Worm (Caenorhabditis elegans) whole organism, early embryonic: ENCODE results near the gene acr-25.

Source experiments
- F13C5.2 ChIP-seq: sonication (generic microtip); optimal IDR thresholded peaks from 2 replicates; lab custom pipeline; 2017; ENCODE audit warnings: mild to moderate bottlenecking, missing genetic modification characterization, inconsistent platforms, missing compliant biosample characterization
- aly-1 ChIP-seq: sonication (generic microtip); optimal IDR thresholded peaks from 2 replicates; lab custom pipeline; 2016; ENCODE audit warnings: missing genetic modification characterization, missing compliant biosample characterization
- ama-1 ChIP-seq: fragments of 150-350 bp; optimal IDR thresholded peaks from 2 replicates; lab custom pipeline; 2014
- ceh-13 ChIP-seq: fragments of 200-800 bp; sonication (Bioruptor generic); optimal IDR thresholded peaks from 2 replicates; lab custom pipeline; 2018; ENCODE audit warnings: mild to moderate bottlenecking, missing genetic modification characterization, missing compliant biosample characterization
- ceh-36 ChIP-seq: sonication (generic microtip); optimal IDR thresholded peaks from 2 replicates; lab custom pipeline; 2016; ENCODE audit warnings: missing genetic modification characterization, inconsistent platforms, missing compliant biosample characterization
- ets-7 ChIP-seq: sonication (generic microtip); optimal IDR thresholded peaks from 2 replicates; lab custom pipeline; 2016; ENCODE audit warnings: missing genotype, missing genetic modification characterization, missing compliant biosample characterization
- flt-1 ChIP-seq: fragments of 200-800 bp; sonication (Bioruptor generic); IDR thresholded peaks from 2 replicates; pipeline ENCODE4 v1.3.6; 2022; ENCODE audit warnings: missing genetic modification characterization, missing compliant biosample characterization
- hnd-1 ChIP-seq: sonication (generic microtip); optimal IDR thresholded peaks from 2 replicates; lab custom pipeline; 2016; ENCODE audit warnings: missing genetic modification characterization, missing compliant biosample characterization
- pes-1 ChIP-seq: fragments of 200-800 bp; sonication (Bioruptor generic); IDR thresholded peaks from 2 replicates; pipeline ENCODE4 v1.3.6; 2022; ENCODE audit warnings: missing genetic modification reagents, missing genetic modification characterization, missing compliant biosample characterization
- scrt-1 ChIP-seq: fragments of 200-800 bp; sonication (Bioruptor generic); IDR thresholded peaks from 2 replicates; pipeline ENCODE4 v1.3.6; 2022; ENCODE audit warnings: missing genetic modification characterization, missing compliant biosample characterization
- sea-1 ChIP-seq: fragments of 200-800 bp; sonication (Bioruptor generic); conservative IDR thresholded peaks from 2 replicates; pipeline ENCODE4 v1.3.6; 2022; ENCODE audit warnings: missing genetic modification characterization, missing compliant biosample characterization
- tbx-11 ChIP-seq: fragments of 200-800 bp; sonication (Bioruptor generic); IDR thresholded peaks from 2 replicates; pipeline ENCODE4 v1.3.6; 2022; ENCODE audit warnings: missing genetic modification characterization, missing compliant biosample characterization
- tbx-37 ChIP-seq: fragments of 200-800 bp; sonication (Bioruptor generic); conservative IDR thresholded peaks from 2 replicates; pipeline ENCODE4 v1.3.6; 2022; ENCODE audit warnings: missing genetic modification reagents, missing genetic modification characterization, missing compliant biosample characterization
- tra-4 ChIP-seq: sonication (generic microtip); optimal IDR thresholded peaks from 2 replicates; lab custom pipeline; 2017; ENCODE audit warnings: missing genetic modification characterization, missing compliant biosample characterization

DNA sequence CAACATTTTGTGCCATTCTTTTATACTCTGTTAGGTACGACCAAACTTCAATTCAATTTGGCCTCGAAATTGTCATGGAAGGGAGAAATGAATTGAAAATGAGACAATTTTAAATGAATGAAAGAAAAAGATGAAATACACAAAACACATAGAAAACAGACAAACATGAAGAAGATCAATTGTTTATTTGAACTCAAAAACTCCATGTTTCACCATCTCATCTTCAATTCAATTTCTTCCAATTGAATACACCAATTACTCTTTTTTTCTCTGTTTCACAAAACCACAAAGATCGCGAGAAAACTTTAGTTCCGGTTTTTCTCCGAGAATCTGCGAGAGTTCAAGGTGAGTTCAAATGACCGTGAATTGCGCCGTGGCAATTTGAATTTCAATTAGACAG, 36.9 kb upstream of the acr-25 start:
- TF ChIP-seq tbx-11 (GFP tag; lab: Robert Waterston, UW) (no peak), F13C5.2 (no peak), flt-1 (GFP tag; lab: Robert Waterston, UW) (no peak), ceh-36 (tag; lab: Kevin White, UChicago) (no peak), scrt-1 (GFP tag; lab: Robert Waterston, UW) (no peak), pes-1 (GFP tag; lab: Robert Waterston, UW) (no peak), ama-1 (lab: Kevin White, UChicago) (no peak), ceh-13 (GFP tag; lab: Kevin White, UChicago) (no peak), tra-4 (tag; lab: Kevin White, UChicago) (no peak), aly-1 (tag; lab: Kevin White, UChicago) (no peak), ets-7 (tag; lab: Kevin White, UChicago) (no peak), hnd-1 (no peak), sea-1 (GFP tag; lab: Robert Waterston, UW) (no peak), tbx-37 (GFP tag; lab: Robert Waterston, UW) (no peak)
